Worm (Caenorhabditis elegans) whole organism, early embryonic: Measurements from ENCODE around the gene col-177.

ENCODE experiments used
- B0310.2 ChIP-seq: sonication (generic microtip); optimal IDR thresholded peaks from 2 replicates; lab custom pipeline; 2016; ENCODE audit warnings: mild to moderate bottlenecking, missing genetic modification characterization, missing compliant biosample characterization
- F13C5.2 ChIP-seq: sonication (generic microtip); optimal IDR thresholded peaks from 2 replicates; lab custom pipeline; 2017; ENCODE audit warnings: mild to moderate bottlenecking, missing genetic modification characterization, inconsistent platforms, missing compliant biosample characterization
- aly-1 ChIP-seq: sonication (generic microtip); optimal IDR thresholded peaks from 2 replicates; lab custom pipeline; 2016; ENCODE audit warnings: missing genetic modification characterization, missing compliant biosample characterization
- ama-1 ChIP-seq: fragments of 150-350 bp; optimal IDR thresholded peaks from 2 replicates; lab custom pipeline; 2014
- ceh-13 ChIP-seq: fragments of 200-800 bp; sonication (Bioruptor generic); optimal IDR thresholded peaks from 2 replicates; lab custom pipeline; 2018; ENCODE audit warnings: mild to moderate bottlenecking, missing genetic modification characterization, missing compliant biosample characterization
- ceh-36 ChIP-seq: sonication (generic microtip); optimal IDR thresholded peaks from 2 replicates; lab custom pipeline; 2016; ENCODE audit warnings: missing genetic modification characterization, inconsistent platforms, missing compliant biosample characterization
- ets-7 ChIP-seq: sonication (generic microtip); optimal IDR thresholded peaks from 2 replicates; lab custom pipeline; 2016; ENCODE audit warnings: missing genotype, missing genetic modification characterization, missing compliant biosample characterization
- flt-1 ChIP-seq: fragments of 200-800 bp; sonication (Bioruptor generic); IDR thresholded peaks from 2 replicates; pipeline ENCODE4 v1.3.6; 2022; ENCODE audit warnings: missing genetic modification characterization, missing compliant biosample characterization
- hmbx-1 ChIP-seq: sonication (generic microtip); optimal IDR thresholded peaks from 2 replicates; lab custom pipeline; 2016; ENCODE audit warnings: mild to moderate bottlenecking, missing genetic modification characterization, missing compliant biosample characterization
- hmg-4 ChIP-seq: fragments of 200-800 bp; sonication (Bioruptor generic); optimal IDR thresholded peaks from 2 replicates; lab custom pipeline; 2018; ENCODE audit warnings: mild to moderate bottlenecking, missing genetic modification characterization, missing compliant biosample characterization
- hnd-1 ChIP-seq: sonication (generic microtip); optimal IDR thresholded peaks from 2 replicates; lab custom pipeline; 2016; ENCODE audit warnings: missing genetic modification characterization, missing compliant biosample characterization
- pes-1 ChIP-seq: fragments of 200-800 bp; sonication (Bioruptor generic); IDR thresholded peaks from 2 replicates; pipeline ENCODE4 v1.3.6; 2022; ENCODE audit warnings: missing genetic modification reagents, missing genetic modification characterization, missing compliant biosample characterization
- scrt-1 ChIP-seq: fragments of 200-800 bp; sonication (Bioruptor generic); IDR thresholded peaks from 2 replicates; pipeline ENCODE4 v1.3.6; 2022; ENCODE audit warnings: missing genetic modification characterization, missing compliant biosample characterization
- sea-1 ChIP-seq: fragments of 200-800 bp; sonication (Bioruptor generic); conservative IDR thresholded peaks from 2 replicates; pipeline ENCODE4 v1.3.6; 2022; ENCODE audit warnings: missing genetic modification characterization, missing compliant biosample characterization
- tbx-11 ChIP-seq: fragments of 200-800 bp; sonication (Bioruptor generic); IDR thresholded peaks from 2 replicates; pipeline ENCODE4 v1.3.6; 2022; ENCODE audit warnings: missing genetic modification characterization, missing compliant biosample characterization
- tbx-37 ChIP-seq: fragments of 200-800 bp; sonication (Bioruptor generic); conservative IDR thresholded peaks from 2 replicates; pipeline ENCODE4 v1.3.6; 2022; ENCODE audit warnings: missing genetic modification reagents, missing genetic modification characterization, missing compliant biosample characterization
- tra-4 ChIP-seq: sonication (generic microtip); optimal IDR thresholded peaks from 2 replicates; lab custom pipeline; 2017; ENCODE audit warnings: missing genetic modification characterization, missing compliant biosample characterization

Gene col-177

DNA sequence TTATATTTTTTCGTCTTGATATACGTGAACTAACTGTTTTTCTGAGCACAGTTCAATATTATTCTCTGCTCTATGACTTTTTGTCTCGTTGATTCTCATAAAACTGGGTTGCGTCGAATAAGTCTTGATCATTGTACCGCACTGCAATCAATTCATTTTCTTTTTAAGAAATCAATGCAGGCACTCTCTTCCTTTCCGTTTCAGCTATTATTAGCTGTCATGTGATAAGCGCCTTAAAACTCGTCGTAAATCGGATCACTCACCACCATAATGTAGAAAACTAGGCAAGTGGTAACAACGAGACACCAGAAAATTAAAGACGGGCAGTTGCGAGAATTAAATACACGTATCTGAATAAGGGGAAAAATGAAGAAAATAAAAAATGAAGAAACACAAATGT, 5.7 kb upstream of the col-177 start:
- TF ChIP-seq B0310.2 (tag; lab: Kevin White, UChicago): no peak
- no peak for TF ChIP-seq tbx-37
- no peak for TF ChIP-seq ceh-13
- no peak for TF ChIP-seq F13C5.2 (tag; lab: Kevin White, UChicago)
- TF ChIP-seq aly-1 (tag; lab: Kevin White, UChicago): no peak
- TF ChIP-seq hmbx-1 (tag; lab: Kevin White, UChicago): no peak

DNA sequence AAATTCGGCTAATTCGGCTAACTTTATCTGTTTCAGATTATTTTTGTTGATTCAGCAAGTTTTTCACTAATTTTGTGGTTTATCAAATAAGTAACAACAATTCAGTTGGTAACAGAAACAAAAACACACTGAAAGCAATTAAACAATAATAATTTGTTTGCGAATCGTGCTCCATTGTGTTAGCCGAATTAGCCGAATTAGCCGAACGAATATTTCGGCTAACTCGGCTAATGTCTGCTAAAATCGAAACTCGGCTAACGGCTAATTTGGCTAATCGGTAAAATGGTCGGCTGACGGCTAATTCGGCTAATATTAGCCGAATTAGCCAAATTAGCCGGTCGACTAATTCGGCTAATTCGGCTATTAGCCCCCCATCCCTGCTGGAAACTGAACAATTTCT, 2.1 kb upstream of the col-177 start:
- no peak for TF ChIP-seq aly-1 (tag; lab: Kevin White, UChicago)
- no peak for TF ChIP-seq B0310.2 (tag; lab: Kevin White, UChicago)

- TF ChIP-seq tra-4 (tag; lab: Kevin White, UChicago) (no peak), tbx-11 (GFP tag; lab: Robert Waterston, UW) (no peak), ets-7 (tag; lab: Kevin White, UChicago) (no peak), flt-1 (GFP tag; lab: Robert Waterston, UW) (no peak), hnd-1 (tag; lab: Kevin White, UChicago) (no peak), sea-1 (GFP tag; lab: Robert Waterston, UW) (no peak), B0310.2 (tag; lab: Kevin White, UChicago) (no peak), hmg-4 (GFP tag; lab: Kevin White, UChicago) (no peak), scrt-1 (no peak), ceh-13 (no peak), aly-1 (tag; lab: Kevin White, UChicago) (no peak), ceh-36 (tag; lab: Kevin White, UChicago) (no peak), F13C5.2 (tag; lab: Kevin White, UChicago) (no peak), ama-1 (lab: Kevin White, UChicago) (no peak), pes-1 (GFP tag; lab: Robert Waterston, UW) (no peak), hmbx-1 (tag; lab: Kevin White, UChicago) (no peak), tbx-37 (no peak)
These were observed 2.5 kb downstream of the col-177 start, which contains the start of gene F59F3.6 for ce11 chrX:10999176-10999575. Gene F59F3.6 (minus strand): TSS chrX:10999276.

DNA sequence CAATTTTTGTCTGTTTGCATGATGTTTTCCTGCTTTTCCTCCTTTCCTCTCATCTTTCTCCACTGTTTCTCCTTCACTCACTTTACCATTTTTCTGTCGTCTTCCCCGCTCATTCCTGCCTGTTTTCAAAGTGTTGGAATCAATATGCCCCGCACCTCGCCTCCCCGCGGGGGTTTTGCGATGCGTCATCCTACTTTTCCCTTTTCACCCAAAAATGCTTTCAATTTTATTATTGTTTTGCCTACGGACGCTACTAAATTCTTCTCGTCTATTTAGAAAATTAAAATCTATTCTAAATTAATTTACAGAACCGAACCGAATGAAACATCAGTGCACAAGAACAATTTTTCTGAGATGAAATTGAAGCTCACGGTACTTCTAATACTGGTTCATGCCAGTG, 9.5 kb downstream of the col-177 start, which contains the start of gene ver-3:
Gene ver-3, plus strand, starts transcription at position 301 of the 400 bp plus-strand sequence.
- TF ChIP-seq B0310.2 (tag; lab: Kevin White, UChicago): no peak
- no peak for TF ChIP-seq aly-1 (tag; lab: Kevin White, UChicago)
- TF ChIP-seq F13C5.2 (tag; lab: Kevin White, UChicago): no peak
- TF ChIP-seq ama-1 (lab: Kevin White, UChicago): no peak
- TF ChIP-seq tra-4 (tag; lab: Kevin White, UChicago): no peak
- TF ChIP-seq pes-1 (GFP tag; lab: Robert Waterston, UW): no peak

DNA sequence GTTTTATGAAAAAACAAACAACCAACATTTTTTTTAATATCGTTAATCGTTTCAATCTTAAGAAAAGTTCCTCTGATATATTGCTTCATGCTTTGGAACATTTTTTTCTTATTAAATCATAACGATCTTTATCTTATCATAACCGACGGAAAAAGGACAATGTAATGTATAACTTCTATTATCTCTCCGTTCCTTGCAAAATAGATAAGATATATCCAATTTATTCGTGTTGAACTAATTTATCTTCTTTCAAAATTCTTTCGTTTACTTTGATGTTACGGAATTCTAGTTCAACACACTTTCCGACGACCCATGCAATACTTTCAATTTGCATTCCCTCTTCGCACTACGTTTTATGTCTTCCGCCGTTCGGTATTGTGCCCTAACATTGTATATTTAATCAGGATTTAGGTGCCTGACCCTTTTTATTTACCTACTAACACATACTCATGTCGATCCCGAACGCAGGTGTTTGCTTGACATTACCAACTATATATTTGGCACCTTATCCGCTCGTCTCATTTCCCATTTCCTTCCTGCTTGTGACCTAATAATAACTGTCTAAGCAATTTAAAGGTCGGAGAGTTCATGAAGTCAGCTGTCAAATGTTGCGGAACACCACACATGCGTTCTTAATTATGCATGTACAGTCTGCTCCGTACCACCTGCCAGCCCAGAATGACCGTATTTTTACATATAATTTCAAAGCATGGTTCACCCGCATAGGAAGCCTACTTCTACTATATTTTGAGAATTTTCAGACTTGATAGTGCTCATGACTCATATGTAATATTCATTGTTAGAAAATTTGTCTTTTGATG, 10.1 kb downstream of the col-177 start:
- no peak for TF ChIP-seq flt-1 (GFP tag; lab: Robert Waterston, UW)
- TF ChIP-seq F13C5.2 (tag; lab: Kevin White, UChicago): no peak
- TF ChIP-seq ets-7 (tag; lab: Kevin White, UChicago): no peak

ce11 chrX:10990855-10991176, 10.8 kb downstream of the col-177 start:
- TF ChIP-seq sea-1 (GFP tag; lab: Robert Waterston, UW): no peak

DNA sequence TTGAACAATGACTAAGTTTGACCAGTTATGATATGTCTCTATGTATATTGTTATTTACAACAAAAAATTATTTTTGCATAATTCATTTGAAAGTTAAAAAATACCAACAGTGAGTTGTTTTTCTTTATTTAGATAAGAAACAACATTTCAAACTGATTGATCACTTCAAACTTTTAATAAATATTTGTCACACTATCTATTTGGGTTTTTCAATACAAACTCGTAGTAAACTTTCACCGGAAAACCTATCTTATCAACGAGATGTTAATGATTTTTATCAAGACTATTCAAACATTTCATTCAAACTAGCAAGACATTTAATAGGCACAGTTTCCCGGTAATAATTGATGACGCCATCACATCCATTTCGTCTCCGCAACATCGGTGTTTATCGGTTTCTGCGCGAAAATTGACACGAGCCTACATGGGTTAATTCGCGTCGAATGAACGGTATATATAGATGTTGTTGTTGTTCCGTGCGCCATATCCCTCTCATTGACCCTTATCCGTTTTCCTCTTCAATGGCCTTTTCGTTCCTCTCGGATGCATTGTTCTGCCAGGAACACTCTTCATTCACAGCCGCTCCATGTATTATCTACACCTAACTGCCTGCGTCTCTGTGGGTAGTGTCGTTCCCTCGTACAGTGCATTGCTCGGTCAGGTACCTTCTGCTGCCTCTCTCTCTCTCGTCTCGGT, 11.3 kb downstream of the col-177 start:
- TF ChIP-seq hmg-4 (GFP tag; lab: Kevin White, UChicago) (no peak), flt-1 (GFP tag; lab: Robert Waterston, UW) (0 out of 2 replicates have a peak, but pooled peaks have one; percentile 3)

ce11 chrX:10989286-10989685, 12.4 kb downstream of the col-177 start:
- no peak for TF ChIP-seq ets-7 (tag; lab: Kevin White, UChicago)
- 0 out of 2 replicates have a peak, but pooled peaks have one; percentile 12 for TF ChIP-seq scrt-1

ce11 chrX:10982051-10982450, 19.6 kb downstream of the col-177 start, which contains the start of gene ver-4:
Gene ver-4 (plus strand): TSS chrX:10982351.
- TF ChIP-seq B0310.2 (tag; lab: Kevin White, UChicago) (no peak), hmbx-1 (tag; lab: Kevin White, UChicago) (no peak)
